Worm (Caenorhabditis elegans) whole organism, midembryonic: ENCODE results near the gene str-261.
"Not testable (repeated sequence)": the region's sequence is repeated elsewhere in the genome, so short reads cannot be mapped to it uniquely, and the experiment has no call there.

ENCODE experiments used
- T22C8.4 ChIP-seq: fragments of 200-800 bp; sonication (Bioruptor generic); IDR thresholded peaks from 2 replicates; pipeline ENCODE4 v1.3.6; 2022; ENCODE audit warnings: missing genetic modification characterization, missing compliant biosample characterization
- cog-1 ChIP-seq: sonication (generic microtip); optimal IDR thresholded peaks from 2 replicates; lab custom pipeline; 2016; ENCODE audit warnings: missing genetic modification characterization, missing compliant biosample characterization
- flt-1 ChIP-seq: fragments of 200-800 bp; sonication (Bioruptor generic); IDR thresholded peaks from 2 replicates; pipeline ENCODE4 v1.3.6; 2022; ENCODE audit warnings: missing genetic modification characterization, missing compliant biosample characterization
- klf-2 ChIP-seq: fragments of 200-800 bp; sonication (Bioruptor generic); conservative IDR thresholded peaks from 2 replicates; pipeline ENCODE4 v1.3.6; 2022; ENCODE audit warnings: missing genetic modification reagents, missing genetic modification characterization, missing compliant biosample characterization
- med-1 ChIP-seq: sonication (generic microtip); optimal IDR thresholded peaks from 2 replicates; lab custom pipeline; 2017; ENCODE audit warnings: missing genetic modification characterization, mild to moderate bottlenecking, missing compliant biosample characterization, antibody characterized with exemption, missing genetic modification reagents; ENCODE audit not compliant: insufficient read depth
- ref-1 ChIP-seq: fragments of 200-800 bp; sonication (Bioruptor generic); conservative IDR thresholded peaks from 2 replicates; pipeline ENCODE4 v1.3.6; 2022; ENCODE audit warnings: missing genetic modification reagents, missing genetic modification characterization, missing compliant biosample characterization
- tab-1 ChIP-seq: fragments of 200-800 bp; sonication (Bioruptor generic); IDR thresholded peaks from 2 replicates; pipeline ENCODE4 v1.3.6; 2022; ENCODE audit warnings: missing genetic modification characterization, missing compliant biosample characterization
- ztf-23 ChIP-seq: fragments of 200-800 bp; sonication (Bioruptor generic); IDR thresholded peaks from 2 replicates; pipeline ENCODE4 v1.3.6; 2022; ENCODE audit warnings: missing genetic modification reagents, missing genetic modification characterization, missing compliant biosample characterization
- ztf-29 ChIP-seq: fragments of 200-800 bp; sonication (Bioruptor generic); IDR thresholded peaks from 2 replicates; pipeline ENCODE4 v1.3.6; 2022; ENCODE audit warnings: missing genetic modification reagents, missing genetic modification characterization, missing compliant biosample characterization

Gene str-261

ce11 chrIII:11074214-11074613, at the start of gene str-261:
TSS of gene str-261 (plus strand) at chrIII:11074514.
- TF ChIP-seq klf-2 (GFP tag; lab: Robert Waterston, UW) (no peak), cog-1 (no peak), T22C8.4 (no peak), ztf-23 (no peak), tab-1 (GFP tag; lab: Robert Waterston, UW) (no peak), ztf-29 (GFP tag; lab: Robert Waterston, UW) (no peak), flt-1 (GFP tag; lab: Robert Waterston, UW) (no peak), ref-1 (GFP tag; lab: Robert Waterston, UW) (no peak), med-1 (no peak)

ce11 chrIII:11025138-11025537, 49.2 kb upstream of the str-261 start:
- TF ChIP-seq T22C8.4 (no peak), ref-1 (GFP tag; lab: Robert Waterston, UW) (no peak), klf-2 (GFP tag; lab: Robert Waterston, UW) (no peak), ztf-29 (GFP tag; lab: Robert Waterston, UW) (no peak), ztf-23 (no peak), cog-1 (no peak), tab-1 (GFP tag; lab: Robert Waterston, UW) (no peak), flt-1 (GFP tag; lab: Robert Waterston, UW) (no peak), med-1 (no peak)

- TF ChIP-seq tab-1 (GFP tag; lab: Robert Waterston, UW) (no peak), cog-1 (no peak), klf-2 (GFP tag; lab: Robert Waterston, UW) (no peak), T22C8.4 (no peak), ref-1 (GFP tag; lab: Robert Waterston, UW) (no peak), med-1 (no peak), ztf-29 (GFP tag; lab: Robert Waterston, UW) (no peak)
These were observed 47.7 kb upstream of the str-261 start, which contains the start of gene Y48A6B.7 for ce11 chrIII:11026516-11027048. TSS of gene Y48A6B.7 (minus strand) at chrIII:11026566.

- TF ChIP-seq ref-1 (GFP tag; lab: Robert Waterston, UW); ztf-23; ztf-29 (GFP tag; lab: Robert Waterston, UW): not testable (repeated sequence)
These were observed 45.0 kb upstream of the str-261 start, which contains the start of gene Y48A6B.8 for ce11 chrIII:11029337-11029736. TSS of gene Y48A6B.8 (minus strand) at chrIII:11029437.

- TF ChIP-seq ref-1 (GFP tag; lab: Robert Waterston, UW) = no peak
- no peak for TF ChIP-seq cog-1
- TF ChIP-seq ztf-23 = no peak
- TF ChIP-seq klf-2 (GFP tag; lab: Robert Waterston, UW) = no peak
- TF ChIP-seq tab-1 (GFP tag; lab: Robert Waterston, UW) = no peak
- no peak for TF ChIP-seq med-1
- TF ChIP-seq ztf-29 (GFP tag; lab: Robert Waterston, UW) = no peak
- TF ChIP-seq flt-1 (GFP tag; lab: Robert Waterston, UW) = no peak
- TF ChIP-seq T22C8.4 = no peak
These were observed 43.0 kb upstream of the str-261 start, which contains the start of gene Y48A6B.14 for ce11 chrIII:11031309-11031708. TSS of gene Y48A6B.14 (plus strand) at chrIII:11031609.

- no peak for TF ChIP-seq klf-2 (GFP tag; lab: Robert Waterston, UW)
- TF ChIP-seq ztf-23 = no peak
- no peak for TF ChIP-seq ztf-29 (GFP tag; lab: Robert Waterston, UW)
- TF ChIP-seq tab-1 (GFP tag; lab: Robert Waterston, UW) = no peak
- no peak for TF ChIP-seq med-1
- TF ChIP-seq flt-1 (GFP tag; lab: Robert Waterston, UW) = no peak
- no peak for TF ChIP-seq ref-1 (GFP tag; lab: Robert Waterston, UW)
- no peak for TF ChIP-seq T22C8.4
- no peak for TF ChIP-seq cog-1
These were observed 41.4 kb upstream of the str-261 start, which contains the start of gene Y48A6B.9 for ce11 chrIII:11032872-11033271. TSS of gene Y48A6B.9 (plus strand) at chrIII:11033172.

ce11 chrIII:11036132-11036531, 38.2 kb upstream of the str-261 start:
- TF ChIP-seq med-1 (no peak), ztf-23 (peak; percentile 58; the same call in 1 of the 2 replicates), ref-1 (GFP tag; lab: Robert Waterston, UW) (no peak), tab-1 (GFP tag; lab: Robert Waterston, UW) (no peak), flt-1 (GFP tag; lab: Robert Waterston, UW) (peak; percentile 72)

ce11 chrIII:11036640-11037039, 37.7 kb upstream of the str-261 start, which contains the start of gene spat-2:
TSS of gene spat-2 (plus strand) at chrIII:11036940.
- TF ChIP-seq cog-1 (no peak), tab-1 (GFP tag; lab: Robert Waterston, UW) (no peak), flt-1 (GFP tag; lab: Robert Waterston, UW) (no peak), ref-1 (GFP tag; lab: Robert Waterston, UW) (no peak), T22C8.4 (no peak), ztf-23 (no peak), klf-2 (GFP tag; lab: Robert Waterston, UW) (no peak), med-1 (no peak), ztf-29 (GFP tag; lab: Robert Waterston, UW) (no peak)

ce11 chrIII:11039250-11039649, 35.1 kb upstream of the str-261 start:
- TF ChIP-seq klf-2 (GFP tag; lab: Robert Waterston, UW) (no peak), flt-1 (GFP tag; lab: Robert Waterston, UW) (no peak), T22C8.4 (no peak), ztf-23 (no peak), cog-1 (no peak), ztf-29 (GFP tag; lab: Robert Waterston, UW) (no peak), tab-1 (GFP tag; lab: Robert Waterston, UW) (no peak), ref-1 (GFP tag; lab: Robert Waterston, UW) (no peak), med-1 (no peak)

- TF ChIP-seq T22C8.4 = no peak
- no peak for TF ChIP-seq tab-1 (GFP tag; lab: Robert Waterston, UW)
- TF ChIP-seq ztf-29 (GFP tag; lab: Robert Waterston, UW) = no peak
- TF ChIP-seq flt-1 (GFP tag; lab: Robert Waterston, UW) = no peak
These were observed 33.7 kb upstream of the str-261 start for ce11 chrIII:11040606-11041005.
